Fruit fly (Drosophila melanogaster): ENCODE results near the gene bel.
A peak's percentile ranks its signal among the peaks of the same experiment; 100 is the strongest.

bel gene

dm6 chr3R:8670529-8671491 lies 10.2 kb upstream of the bel start, which contains the start of gene p (continued):
- TF ChIP-seq CG8388 (GFP tag; optimal IDR thresholded peaks at IDR 0.05) (no peak), kni (GFP tag; optimal IDR thresholded peaks at IDR 0.05) (peak; percentile 63), mld (GFP tag; IDR thresholded peaks at IDR 0.05; ENCODE audit: partially characterized antibody) (no peak), H15 (GFP tag; IDR thresholded peaks at IDR 0.05) (no peak), pho (GFP tag; optimal IDR thresholded peaks at IDR 0.05) (no peak), CG6254 (GFP tag; optimal IDR thresholded peaks at IDR 0.05) (peak; percentile 26), CG7357 (GFP tag; IDR thresholded peaks at IDR 0.05) (no peak), sna (GFP tag; IDR thresholded peaks at IDR 0.05; ENCODE audit: partially characterized antibody) (no peak), CkIIα-i1 (GFP tag; IDR thresholded peaks at IDR 0.05) (no peak), Deaf1 (tag; optimal IDR thresholded peaks at IDR 0.05) (no peak), CG17829 (tag; optimal IDR thresholded peaks at IDR 0.05) (peak; percentile 26), tup (GFP tag; optimal IDR thresholded peaks at IDR 0.05) (no peak), Dll (GFP tag; IDR thresholded peaks at IDR 0.05; ENCODE audit: partially characterized antibody) (0 out of 4 replicates have a peak, but pooled peaks have one; percentile 18), CG3407 (GFP tag; optimal IDR thresholded peaks at IDR 0.05) (peak; percentile 7), CG32532 (GFP tag; IDR thresholded peaks at IDR 0.05) (peak; percentile 55; the same call in 1 of the 2 replicates), Dfd (GFP tag; optimal IDR thresholded peaks at IDR 0.05) (no peak), Taf1 (GFP tag; IDR thresholded peaks at IDR 0.05) (no peak), CG14710 (tag; optimal IDR thresholded peaks at IDR 0.05) (peak; percentile 6), NFAT (GFP tag; IDR thresholded peaks at IDR 0.05) (no peak), hkb (optimal IDR thresholded peaks at IDR 0.05) (no peak), hkb (GFP tag; IDR thresholded peaks at IDR 0.05) (peak; percentile 55; the same call in 1 of the 2 replicates), Med (GFP tag) (peak; percentile 77), BtbVII (GFP tag; optimal IDR thresholded peaks at IDR 0.05) (peak; percentile 61), CG17802 (tag; optimal IDR thresholded peaks at IDR 0.05) (no peak), CG13424 (tag; optimal IDR thresholded peaks at IDR 0.05) (peak; percentile 31), Ets97D (GFP tag; optimal IDR thresholded peaks at IDR 0.05) (no peak), CG15011 (GFP tag; optimal IDR thresholded peaks at IDR 0.05) (no peak), Ravus (GFP tag; IDR thresholded peaks at IDR 0.05) (no peak), CG17186 (GFP tag; optimal IDR thresholded peaks at IDR 0.05) (no peak), CG15696 (tag; optimal IDR thresholded peaks at IDR 0.05) (peak; percentile 40), NC2β (GFP tag; optimal IDR thresholded peaks at IDR 0.05) (peak; percentile 15), cad (GFP tag; optimal IDR thresholded peaks at IDR 0.05) (no peak), Oaz (GFP tag; IDR thresholded peaks at IDR 0.05) (no peak), CG4707 (GFP tag; optimal IDR thresholded peaks at IDR 0.05) (peak; percentile 58), Dref (GFP tag; IDR thresholded peaks at IDR 0.05) (no peak), Side (GFP tag; optimal IDR thresholded peaks at IDR 0.05) (peak; percentile 28), CG6791 (GFP tag; IDR thresholded peaks at IDR 0.05; ENCODE audit: partially characterized antibody) (no peak), ken (GFP tag; IDR thresholded peaks at IDR 0.05) (no peak), CG7372 (GFP tag; IDR thresholded peaks at IDR 0.05) (no peak), onecut (GFP tag; IDR thresholded peaks at IDR 0.05) (0 out of 2 replicates have a peak, but pooled peaks have one; percentile 12), CG8944 (GFP tag; optimal IDR thresholded peaks at IDR 0.05) (no peak), Trl (optimal IDR thresholded peaks at IDR 0.05) (no peak), Trl (GFP tag; optimal IDR thresholded peaks at IDR 0.05) (peak; percentile 27), disco-r (GFP tag; optimal IDR thresholded peaks at IDR 0.05) (no peak), pfk (GFP tag; optimal IDR thresholded peaks at IDR 0.05) (peak; percentile 30), CG14965 (GFP tag; optimal IDR thresholded peaks at IDR 0.05; ENCODE audit: borderline replicate concordance) (no peak), nerfin-1 (tag; optimal IDR thresholded peaks at IDR 0.05) (peak; percentile 57), slp2 (GFP tag; optimal IDR thresholded peaks at IDR 0.05) (peak; percentile 36), jigr1 (GFP tag; IDR thresholded peaks at IDR 0.05) (no peak)
